Worm (Caenorhabditis elegans) whole organism, L2 larva: ENCODE measurements around the gene nbet-1.

Experiments
- F13H6.1 ChIP-seq: sonication (generic microtip); optimal IDR thresholded peaks from 2 replicates; lab custom pipeline; 2016; ENCODE audit warnings: missing genetic modification characterization, missing compliant biosample characterization
- ama-1 ChIP-seq: fragments of 150-350 bp; optimal IDR thresholded peaks from 2 replicates; lab custom pipeline; 2018; ENCODE audit warnings: inconsistent platforms
- ceh-82 ChIP-seq: fragments of 150-350 bp; optimal IDR thresholded peaks from 2 replicates; lab custom pipeline; 2014; ENCODE audit warnings: missing biosample characterization, missing genetic modification characterization
- elt-1 ChIP-seq: fragments of 150-350 bp; optimal IDR thresholded peaks from 2 replicates; lab custom pipeline; 2014; ENCODE audit warnings: missing biosample characterization, missing genetic modification characterization
- lin-13 ChIP-seq: fragments of 150-350 bp; optimal IDR thresholded peaks from 2 replicates; lab custom pipeline; 2014; ENCODE audit warnings: missing biosample characterization, missing genetic modification reagents, missing genetic modification characterization
- nhr-237 ChIP-seq: fragments of 150-350 bp; optimal IDR thresholded peaks from 2 replicates; lab custom pipeline; 2014; ENCODE audit warnings: missing biosample characterization, missing genetic modification characterization
- nhr-25 ChIP-seq: fragments of 150-350 bp; sonication (generic microtip); optimal IDR thresholded peaks from 3 replicates; lab custom pipeline; 2014; ENCODE audit warnings: missing biosample characterization, missing genetic modification characterization
- nhr-77 ChIP-seq: fragments of 150-350 bp; optimal IDR thresholded peaks from 2 replicates; lab custom pipeline; 2014; ENCODE audit warnings: missing biosample characterization, missing genetic modification characterization
- peb-1 ChIP-seq: fragments of 150-350 bp; optimal IDR thresholded peaks from 2 replicates; lab custom pipeline; 2014; ENCODE audit warnings: missing biosample characterization, missing genetic modification characterization
- snpc-4 ChIP-seq: fragments of 150-350 bp; optimal IDR thresholded peaks from 2 replicates; lab custom pipeline; 2014; ENCODE audit warnings: missing biosample characterization, missing genetic modification characterization
- unc-39 ChIP-seq: fragments of 150-350 bp; optimal IDR thresholded peaks from 2 replicates; lab custom pipeline; 2014; ENCODE audit warnings: missing biosample characterization, missing genetic modification characterization
- ztf-11 ChIP-seq: sonication (generic microtip); optimal IDR thresholded peaks from 2 replicates; lab custom pipeline; 2017; ENCODE audit warnings: missing biosample characterization, missing genetic modification characterization

DNA sequence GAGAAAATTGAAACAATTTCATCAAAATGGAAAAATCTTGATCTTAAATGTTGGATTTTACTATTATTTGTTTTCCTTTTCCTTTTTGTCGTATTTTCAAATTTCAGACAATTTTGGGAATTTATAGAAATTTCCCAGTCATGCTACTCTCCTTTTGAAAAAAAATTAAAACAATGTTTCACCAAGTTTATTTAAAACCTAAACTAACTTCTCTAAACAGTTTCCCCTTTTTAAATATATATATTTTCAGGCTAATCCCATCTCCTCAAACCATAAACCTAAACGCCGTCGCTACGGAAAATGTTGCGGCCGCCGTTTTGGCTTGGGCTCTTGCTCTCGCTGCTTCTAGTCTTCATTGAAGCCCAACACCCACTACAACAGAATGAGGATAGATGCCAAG is 36.3 kb upstream of the nbet-1 start, which contains the start of gene lam-1:
- TF ChIP-seq ztf-11 (tag; lab: Kevin White, UChicago) (no peak), nhr-237 (tag; lab: Kevin White, UChicago) (no peak), lin-13 (GFP tag; lab: Kevin White, UChicago) (no peak), F13H6.1 (tag; lab: Kevin White, UChicago) (no peak), unc-39 (no peak), nhr-77 (tag; lab: Kevin White, UChicago) (no peak), snpc-4 (tag; lab: Kevin White, UChicago) (no peak), ceh-82 (no peak), ama-1 (no peak), elt-1 (tag; lab: Kevin White, UChicago) (no peak), nhr-25 (tag; lab: Kevin White, UChicago) (no peak), peb-1 (tag; lab: Kevin White, UChicago) (no peak)
